Worm (Caenorhabditis elegans) whole organism, L1 larva: Measurements from ENCODE around the gene cutl-27.

ENCODE experiments used
- C04F5.9 ChIP-seq: sonication (generic microtip); optimal IDR thresholded peaks from 2 replicates; lab custom pipeline; 2016; ENCODE audit warnings: missing genetic modification characterization, missing compliant biosample characterization
- C16A3.4 ChIP-seq: fragments of 150-350 bp; optimal IDR thresholded peaks from 2 replicates; lab custom pipeline; 2014; ENCODE audit warnings: missing biosample characterization, missing genetic modification characterization
- C34B4.2 ChIP-seq: sonication (generic microtip); optimal IDR thresholded peaks from 2 replicates; lab custom pipeline; 2017; ENCODE audit warnings: mild to moderate bottlenecking, missing genetic modification characterization, missing compliant biosample characterization
- F16B12.6 ChIP-seq: fragments of 150-350 bp; optimal IDR thresholded peaks from 2 replicates; lab custom pipeline; 2014; ENCODE audit warnings: missing biosample characterization, missing genetic modification characterization
- Y116A8C.19 ChIP-seq: sonication (generic microtip); optimal IDR thresholded peaks from 2 replicates; lab custom pipeline; 2016; ENCODE audit warnings: missing compliant biosample characterization, missing genetic modification characterization, borderline replicate concordance
- alr-1 ChIP-seq: fragments of 200-800 bp; sonication (Bioruptor generic); optimal IDR thresholded peaks from 2 replicates; lab custom pipeline; 2018; ENCODE audit warnings: borderline replicate concordance, mild to moderate bottlenecking, missing genetic modification characterization, missing compliant biosample characterization
- aly-2 ChIP-seq: fragments of 150-350 bp; optimal IDR thresholded peaks from 2 replicates; lab custom pipeline; 2014; ENCODE audit warnings: missing biosample characterization, missing genetic modification characterization
- ama-1 ChIP-seq: fragments of 150-350 bp; optimal IDR thresholded peaks from 2 replicates; lab custom pipeline; 2014
- ceh-82 ChIP-seq, 3 experiments: fragments of 150-350 bp in 1 of 3; sonication (generic microtip) in 2 of 3; optimal IDR thresholded peaks; 2 replicates each; lab custom pipeline; 2014 to 2017; ENCODE audit warnings: missing biosample characterization in 3 of 3, missing genetic modification characterization in 3 of 3
- ceh-88 ChIP-seq: fragments of 200-800 bp; sonication (Bioruptor generic); IDR thresholded peaks from 2 replicates; pipeline ENCODE4 v1.3.6; 2022; ENCODE audit warnings: missing genetic modification characterization, missing compliant biosample characterization
- ces-1 ChIP-seq: fragments of 150-350 bp; optimal IDR thresholded peaks from 2 replicates; lab custom pipeline; 2014; ENCODE audit warnings: missing biosample characterization, missing genetic modification reagents, missing genetic modification characterization
- dpl-1 ChIP-seq, 3 experiments: fragments of 150-350 bp in 2 of 3; sonication (generic microtip) in 1 of 3; optimal IDR thresholded peaks; 2 replicates each; lab custom pipeline; 2014 to 2017; ENCODE audit warnings: missing biosample characterization in 3 of 3, missing genetic modification characterization in 3 of 3, missing genetic modification reagents in 3 of 3
- dsc-1 ChIP-seq: sonication (generic microtip); optimal IDR thresholded peaks from 2 replicates; lab custom pipeline; 2016; ENCODE audit warnings: mild to moderate bottlenecking, missing genetic modification characterization, missing compliant biosample characterization
- egl-27 ChIP-seq, 2 experiments: fragments of 150-350 bp in 1 of 2; sonication (generic microtip); optimal IDR thresholded peaks; 3 replicates each; lab custom pipeline; 2017 to 2018; ENCODE audit warnings: missing biosample characterization in 2 of 2, missing genetic modification characterization in 2 of 2, missing genetic modification reagents in 2 of 2
- elt-2 ChIP-seq: sonication (generic microtip); optimal IDR thresholded peaks from 2 replicates; lab custom pipeline; 2016; ENCODE audit warnings: missing genetic modification characterization, mild to moderate bottlenecking, inconsistent platforms, missing compliant biosample characterization, missing genetic modification reagents
- ets-5 ChIP-seq: fragments of 200-800 bp; sonication (Bioruptor generic); IDR thresholded peaks from 2 replicates; pipeline ENCODE4 v1.3.6; 2022; ENCODE audit warnings: missing genetic modification characterization, missing compliant biosample characterization
- fkh-10 ChIP-seq: sonication (generic microtip); optimal IDR thresholded peaks from 2 replicates; lab custom pipeline; 2017; ENCODE audit warnings: missing biosample characterization, missing genetic modification reagents, missing genetic modification characterization
- fkh-8 ChIP-seq: sonication (generic microtip); optimal IDR thresholded peaks from 2 replicates; lab custom pipeline; 2016; ENCODE audit warnings: mild to moderate bottlenecking, missing genetic modification characterization, missing compliant biosample characterization
- fos-1 ChIP-seq: fragments of 150-350 bp; optimal IDR thresholded peaks from 2 replicates; lab custom pipeline; 2014; ENCODE audit warnings: missing biosample characterization, missing genetic modification characterization
- hlh-4 ChIP-seq: sonication (generic microtip); optimal IDR thresholded peaks from 2 replicates; lab custom pipeline; 2016; ENCODE audit warnings: mild to moderate bottlenecking, missing genetic modification characterization, missing compliant biosample characterization
- irx-1 ChIP-seq: sonication (generic microtip); optimal IDR thresholded peaks from 2 replicates; lab custom pipeline; 2016; ENCODE audit warnings: missing genetic modification characterization, missing compliant biosample characterization
- isw-1 ChIP-seq: fragments of 200-800 bp; sonication (Bioruptor generic); IDR thresholded peaks from 2 replicates; pipeline ENCODE4 v1.3.6; 2022; ENCODE audit warnings: missing genetic modification characterization, missing compliant biosample characterization
- lin-14 ChIP-seq: fragments of 200-800 bp; sonication (Bioruptor generic); optimal IDR thresholded peaks from 2 replicates; lab custom pipeline; 2018; ENCODE audit warnings: mild to moderate bottlenecking, missing genetic modification characterization, moderate library complexity, missing compliant biosample characterization
- lin-15B ChIP-seq: fragments of 150-350 bp; sonication (generic microtip); optimal IDR thresholded peaks from 3 replicates; lab custom pipeline; 2014; ENCODE audit warnings: missing biosample characterization, missing genetic modification characterization
- lin-35 ChIP-seq, 2 experiments: fragments of 150-350 bp; optimal IDR thresholded peaks; 2 replicates each; lab custom pipeline; 2014; ENCODE audit warnings: missing biosample characterization in 2 of 2, missing genetic modification characterization in 2 of 2, missing genetic modification reagents in 2 of 2
- lir-3 ChIP-seq: sonication (generic microtip); optimal IDR thresholded peaks from 2 replicates; lab custom pipeline; 2016; ENCODE audit warnings: mild to moderate bottlenecking, missing genetic modification characterization, moderate library complexity, missing compliant biosample characterization; ENCODE audit not compliant: poor library complexity
- lsy-2 ChIP-seq, 2 experiments: fragments of 150-350 bp; optimal IDR thresholded peaks; 2 replicates each; lab custom pipeline; 2014; ENCODE audit warnings: missing biosample characterization in 2 of 2, missing genetic modification characterization in 2 of 2
- mab-9 ChIP-seq: fragments of 200-800 bp; sonication (Bioruptor generic); IDR thresholded peaks from 2 replicates; pipeline ENCODE4 v1.3.6; 2022; ENCODE audit warnings: missing genetic modification reagents, missing genetic modification characterization, missing compliant biosample characterization
- mdl-1 ChIP-seq, 2 experiments: fragments of 150-350 bp; optimal IDR thresholded peaks; 2 replicates each; lab custom pipeline; 2014 to 2017; ENCODE audit warnings: missing biosample characterization in 2 of 2, missing genetic modification characterization in 2 of 2, inconsistent platforms in 1 of 2
- mep-1 ChIP-seq: fragments of 150-350 bp; optimal IDR thresholded peaks from 2 replicates; lab custom pipeline; 2014; ENCODE audit warnings: missing biosample characterization, missing genetic modification characterization
- nhr-11 ChIP-seq: fragments of 150-350 bp; optimal IDR thresholded peaks from 2 replicates; lab custom pipeline; 2014; ENCODE audit warnings: missing biosample characterization, missing genetic modification characterization
- nhr-12 ChIP-seq: sonication (generic microtip); optimal IDR thresholded peaks from 2 replicates; lab custom pipeline; 2017; ENCODE audit warnings: missing biosample characterization, missing genetic modification characterization
- nhr-28 ChIP-seq: fragments of 150-350 bp; optimal IDR thresholded peaks from 2 replicates; lab custom pipeline; 2014; ENCODE audit warnings: missing biosample characterization, missing genetic modification characterization
- nhr-71 ChIP-seq: sonication (generic microtip); optimal IDR thresholded peaks from 2 replicates; lab custom pipeline; 2016; ENCODE audit warnings: mild to moderate bottlenecking, missing genetic modification characterization, moderate library complexity, missing compliant biosample characterization
- nhr-77 ChIP-seq: fragments of 150-350 bp; optimal IDR thresholded peaks from 2 replicates; lab custom pipeline; 2014; ENCODE audit warnings: missing biosample characterization, missing genetic modification characterization
- nhr-85 ChIP-seq: sonication (generic microtip); peaks from one replicate; lab custom pipeline; 2016; ENCODE audit warnings: missing genetic modification characterization, inconsistent platforms, missing compliant biosample characterization
- nhr-90 ChIP-seq: sonication (generic microtip); optimal IDR thresholded peaks from 2 replicates; lab custom pipeline; 2016; ENCODE audit warnings: mild to moderate bottlenecking, missing genetic modification characterization, missing compliant biosample characterization; ENCODE audit not compliant: poor library complexity
- pax-3 ChIP-seq: fragments of 200-800 bp; sonication (Bioruptor generic); optimal IDR thresholded peaks from 2 replicates; lab custom pipeline; 2018; ENCODE audit warnings: mild to moderate bottlenecking, missing genetic modification characterization, moderate library complexity, missing compliant biosample characterization
- pqm-1 ChIP-seq: sonication (generic microtip); optimal IDR thresholded peaks from 3 replicates; lab custom pipeline; 2017; ENCODE audit warnings: missing biosample characterization, missing genetic modification characterization
- rnt-1 ChIP-seq: sonication (generic microtip); optimal IDR thresholded peaks from 2 replicates; lab custom pipeline; 2016; ENCODE audit warnings: mild to moderate bottlenecking, missing genetic modification characterization, moderate library complexity, missing compliant biosample characterization
- snpc-4 ChIP-seq: fragments of 150-350 bp; optimal IDR thresholded peaks from 2 replicates; lab custom pipeline; 2014; ENCODE audit warnings: missing biosample characterization, missing genetic modification characterization
- sptf-1 ChIP-seq: fragments of 150-350 bp; optimal IDR thresholded peaks from 2 replicates; lab custom pipeline; 2014; ENCODE audit warnings: missing biosample characterization, missing genetic modification characterization
- sup-37 ChIP-seq: fragments of 200-800 bp; sonication (Bioruptor generic); optimal IDR thresholded peaks from 2 replicates; lab custom pipeline; 2018; ENCODE audit warnings: mild to moderate bottlenecking, missing genetic modification characterization, missing compliant biosample characterization
- swsn-7 ChIP-seq: sonication (generic microtip); optimal IDR thresholded peaks from 2 replicates; lab custom pipeline; 2016; ENCODE audit warnings: missing genetic modification characterization, missing compliant biosample characterization
- tbx-2 ChIP-seq: sonication (generic microtip); optimal IDR thresholded peaks from 2 replicates; lab custom pipeline; 2016; ENCODE audit warnings: missing genetic modification characterization, missing compliant biosample characterization
- unc-130 ChIP-seq: fragments of 150-350 bp; optimal IDR thresholded peaks from 2 replicates; lab custom pipeline; 2017; ENCODE audit warnings: missing biosample characterization, missing genetic modification characterization, inconsistent platforms
- unc-30 ChIP-seq: sonication (generic microtip); optimal IDR thresholded peaks from 2 replicates; lab custom pipeline; 2017; ENCODE audit warnings: missing biosample characterization, missing genetic modification characterization
- unc-86 ChIP-seq: sonication (generic microtip); optimal IDR thresholded peaks from 2 replicates; lab custom pipeline; 2016; ENCODE audit warnings: missing genetic modification characterization, missing compliant biosample characterization
- unc-98 ChIP-seq: fragments of 200-800 bp; sonication (Bioruptor generic); IDR thresholded peaks from 2 replicates; pipeline ENCODE4 v1.3.6; 2022; ENCODE audit warnings: missing genetic modification characterization, missing compliant biosample characterization
- vab-15 ChIP-seq: sonication (generic microtip); optimal IDR thresholded peaks from 2 replicates; lab custom pipeline; 2017; ENCODE audit warnings: missing genotype, mild to moderate bottlenecking, missing genetic modification characterization, missing compliant biosample characterization
- xbp-1 ChIP-seq: sonication (generic microtip); optimal IDR thresholded peaks from 2 replicates; lab custom pipeline; 2016; ENCODE audit warnings: missing genetic modification characterization, missing compliant biosample characterization

The cutl-27 gene

ce11 chrIV:11851882-11852281 lies 26.5 kb upstream of the cutl-27 start, which contains the start of gene F38H4.5:
Gene F38H4.5 (plus strand): TSS chrIV:11852182.
- TF ChIP-seq mep-1 (tag; lab: Kevin White, UChicago) (no peak), lir-3 (tag; lab: Kevin White, UChicago) (no peak), fkh-8 (tag; lab: Kevin White, UChicago) (no peak), xbp-1 (tag; lab: Kevin White, UChicago) (no peak), mab-9 (GFP tag; lab: Robert Waterston, UW) (no peak)

- TF ChIP-seq irx-1: peak; percentile 19
- TF ChIP-seq dpl-1 (GFP tag; optimal IDR thresholded peaks at IDR 0.05; lab: Kevin White, UChicago): peak; percentile 17 to 69 (median 49)
- no peak for TF ChIP-seq ceh-88
- peak; percentile 40 for TF ChIP-seq rnt-1
- TF ChIP-seq ces-1 (GFP tag; lab: Kevin White, UChicago): no peak
- no peak for TF ChIP-seq vab-15 (tag; lab: Kevin White, UChicago)
- TF ChIP-seq Y116A8C.19 (tag; lab: Kevin White, UChicago): no peak
- no peak for TF ChIP-seq sup-37 (GFP tag; lab: Kevin White, UChicago)
- no peak for TF ChIP-seq pax-3
- no peak for TF ChIP-seq elt-2 (tag; lab: Kevin White, UChicago)
- no peak for TF ChIP-seq nhr-85 (tag; lab: Kevin White, UChicago)
- no peak for TF ChIP-seq alr-1
- no peak for TF ChIP-seq hlh-4 (tag; lab: Kevin White, UChicago)
- peak; percentile 81 for TF ChIP-seq lin-14
- TF ChIP-seq nhr-28: no peak
- peak; percentile 53 to 77 for TF ChIP-seq lin-35 (GFP tag; optimal IDR thresholded peaks at IDR 0.05; lab: Kevin White, UChicago)
- peak; percentile 67 for TF ChIP-seq nhr-71 (tag; lab: Kevin White, UChicago)
- TF ChIP-seq egl-27 (tag; optimal IDR thresholded peaks at IDR 0.05; lab: Kevin White, UChicago): no peak
- TF ChIP-seq nhr-77 (tag; lab: Kevin White, UChicago): peak; percentile 31
- TF ChIP-seq ama-1: peak; percentile 54
- TF ChIP-seq ets-5 (GFP tag; lab: Robert Waterston, UW): no peak
- no peak for TF ChIP-seq mab-9 (GFP tag; lab: Robert Waterston, UW)
- peak in 1 of 3 experiments; percentile 26 for TF ChIP-seq ceh-82 (tag; optimal IDR thresholded peaks at IDR 0.05; lab: Kevin White, UChicago)
- no peak for TF ChIP-seq nhr-11 (tag; lab: Kevin White, UChicago)
- peak; percentile 37 for TF ChIP-seq tbx-2 (tag; lab: Kevin White, UChicago)
- no peak for TF ChIP-seq unc-86 (tag; lab: Kevin White, UChicago)
- no peak for TF ChIP-seq mep-1 (tag; lab: Kevin White, UChicago)
- TF ChIP-seq C34B4.2: no peak
- peak; percentile 35 for TF ChIP-seq swsn-7 (tag; lab: Kevin White, UChicago)
- TF ChIP-seq aly-2 (tag; lab: Kevin White, UChicago): no peak
- TF ChIP-seq nhr-12 (tag; lab: Kevin White, UChicago): no peak
- no peak for TF ChIP-seq fkh-8 (tag; lab: Kevin White, UChicago)
- no peak for TF ChIP-seq fkh-10 (GFP tag; lab: Kevin White, UChicago)
- TF ChIP-seq unc-30 (tag; lab: Kevin White, UChicago): no peak
- TF ChIP-seq xbp-1 (tag; lab: Kevin White, UChicago): peak; percentile 43
- peak; percentile 31 for TF ChIP-seq nhr-90
- peak; percentile 67 for TF ChIP-seq C16A3.4 (tag; lab: Kevin White, UChicago)
- TF ChIP-seq F16B12.6 (tag; lab: Kevin White, UChicago): peak; percentile 13
- TF ChIP-seq dsc-1 (tag; lab: Kevin White, UChicago): peak; percentile 35
- no peak for TF ChIP-seq mdl-1 (tag; optimal IDR thresholded peaks at IDR 0.05; lab: Kevin White, UChicago)
- peak; percentile 39 for TF ChIP-seq lin-15B (tag; lab: Kevin White, UChicago)
- TF ChIP-seq sptf-1: no peak
- no peak for TF ChIP-seq unc-98 (GFP tag; lab: Robert Waterston, UW)
- no peak for TF ChIP-seq isw-1 (GFP tag; lab: Robert Waterston, UW)
- TF ChIP-seq C04F5.9 (tag; lab: Kevin White, UChicago): no peak
- TF ChIP-seq unc-130 (tag; lab: Kevin White, UChicago): peak; percentile 32
- TF ChIP-seq snpc-4: no peak
- TF ChIP-seq fos-1 (tag; lab: Kevin White, UChicago): no peak
- TF ChIP-seq lsy-2 (tag; optimal IDR thresholded peaks at IDR 0.05; lab: Kevin White, UChicago): peak in 1 of 2 experiments; percentile 70
- no peak for TF ChIP-seq pqm-1 (tag; lab: Kevin White, UChicago)
Observed at ce11 chrIV:11854777-11855176, 23.6 kb upstream of the cutl-27 start, which contains the start of gene tag-30. Gene tag-30 (minus strand): TSS chrIV:11855159.
